Worm (Caenorhabditis elegans) whole organism, L1 larva: Measurements from ENCODE around the gene Y54E2A.5.
A peak's percentile ranks its signal among the peaks of the same experiment; 100 is the strongest.

Source experiments
- C16A3.4 ChIP-seq: fragments of 150-350 bp; optimal IDR thresholded peaks from 2 replicates; lab custom pipeline; 2014; ENCODE audit warnings: missing biosample characterization, missing genetic modification characterization
- aly-2 ChIP-seq: fragments of 150-350 bp; optimal IDR thresholded peaks from 2 replicates; lab custom pipeline; 2014; ENCODE audit warnings: missing biosample characterization, missing genetic modification characterization
- ama-1 ChIP-seq: fragments of 150-350 bp; optimal IDR thresholded peaks from 2 replicates; lab custom pipeline; 2014
- blmp-1 ChIP-seq: fragments of 150-350 bp; optimal IDR thresholded peaks from 2 replicates; lab custom pipeline; 2014; ENCODE audit warnings: missing biosample characterization, missing genetic modification characterization
- ceh-63 ChIP-seq: fragments of 200-800 bp; sonication (Bioruptor generic); optimal IDR thresholded peaks from 2 replicates; lab custom pipeline; 2018; ENCODE audit warnings: mild to moderate bottlenecking, missing genetic modification characterization, missing compliant biosample characterization
- dsc-1 ChIP-seq: sonication (generic microtip); optimal IDR thresholded peaks from 2 replicates; lab custom pipeline; 2016; ENCODE audit warnings: mild to moderate bottlenecking, missing genetic modification characterization, missing compliant biosample characterization
- efl-1 ChIP-seq, 4 experiments: fragments of 150-350 bp; optimal IDR thresholded peaks in 3 of 4; peaks in 1 of 4; 1 replicate in 1 of 4; 2 replicates in 3 of 4; lab custom pipeline; 2014; ENCODE audit warnings: missing biosample characterization in 2 of 4, missing genetic modification characterization in 2 of 4, missing genetic modification reagents in 2 of 4
- elt-3 ChIP-seq, 6 experiments: fragments of 150-350 bp in 1 of 6; sonication (generic microtip); optimal IDR thresholded peaks; 2 replicates each; lab custom pipeline; 2017 to 2018; ENCODE audit warnings: missing biosample characterization in 6 of 6, missing genetic modification characterization in 6 of 6, inconsistent platforms in 1 of 6
- ets-5 ChIP-seq: fragments of 200-800 bp; sonication (Bioruptor generic); IDR thresholded peaks from 2 replicates; pipeline ENCODE4 v1.3.6; 2022; ENCODE audit warnings: missing genetic modification characterization, missing compliant biosample characterization
- fkh-4 ChIP-seq: sonication (generic microtip); optimal IDR thresholded peaks from 2 replicates; lab custom pipeline; 2016; ENCODE audit warnings: missing compliant biosample characterization, missing genetic modification characterization, borderline replicate concordance
- fkh-8 ChIP-seq: sonication (generic microtip); optimal IDR thresholded peaks from 2 replicates; lab custom pipeline; 2016; ENCODE audit warnings: mild to moderate bottlenecking, missing genetic modification characterization, missing compliant biosample characterization
- fos-1 ChIP-seq: fragments of 150-350 bp; optimal IDR thresholded peaks from 2 replicates; lab custom pipeline; 2014; ENCODE audit warnings: missing biosample characterization, missing genetic modification characterization
- hlh-4 ChIP-seq: sonication (generic microtip); optimal IDR thresholded peaks from 2 replicates; lab custom pipeline; 2016; ENCODE audit warnings: mild to moderate bottlenecking, missing genetic modification characterization, missing compliant biosample characterization
- irx-1 ChIP-seq: sonication (generic microtip); optimal IDR thresholded peaks from 2 replicates; lab custom pipeline; 2016; ENCODE audit warnings: missing genetic modification characterization, missing compliant biosample characterization
- jun-1 ChIP-seq: fragments of 150-350 bp; optimal IDR thresholded peaks from 2 replicates; lab custom pipeline; 2014; ENCODE audit warnings: missing biosample characterization, missing genetic modification reagents, missing genetic modification characterization
- lin-13 ChIP-seq: fragments of 150-350 bp; optimal IDR thresholded peaks from 2 replicates; lab custom pipeline; 2014; ENCODE audit warnings: missing biosample characterization, missing genetic modification reagents, missing genetic modification characterization
- lin-14 ChIP-seq: fragments of 200-800 bp; sonication (Bioruptor generic); optimal IDR thresholded peaks from 2 replicates; lab custom pipeline; 2018; ENCODE audit warnings: mild to moderate bottlenecking, missing genetic modification characterization, moderate library complexity, missing compliant biosample characterization
- lir-3 ChIP-seq: sonication (generic microtip); optimal IDR thresholded peaks from 2 replicates; lab custom pipeline; 2016; ENCODE audit warnings: mild to moderate bottlenecking, missing genetic modification characterization, moderate library complexity, missing compliant biosample characterization; ENCODE audit not compliant: poor library complexity
- lsy-2 ChIP-seq, 2 experiments: fragments of 150-350 bp; optimal IDR thresholded peaks; 2 replicates each; lab custom pipeline; 2014; ENCODE audit warnings: missing biosample characterization in 2 of 2, missing genetic modification characterization in 2 of 2
- mdl-1 ChIP-seq, 2 experiments: fragments of 150-350 bp; optimal IDR thresholded peaks; 2 replicates each; lab custom pipeline; 2014 to 2017; ENCODE audit warnings: missing biosample characterization in 2 of 2, missing genetic modification characterization in 2 of 2, inconsistent platforms in 1 of 2
- nhr-28 ChIP-seq: fragments of 150-350 bp; optimal IDR thresholded peaks from 2 replicates; lab custom pipeline; 2014; ENCODE audit warnings: missing biosample characterization, missing genetic modification characterization
- nhr-47 ChIP-seq: sonication (generic microtip); optimal IDR thresholded peaks from 2 replicates; lab custom pipeline; 2016; ENCODE audit warnings: mild to moderate bottlenecking, missing genetic modification characterization, moderate library complexity, missing compliant biosample characterization
- nhr-90 ChIP-seq: sonication (generic microtip); optimal IDR thresholded peaks from 2 replicates; lab custom pipeline; 2016; ENCODE audit warnings: mild to moderate bottlenecking, missing genetic modification characterization, missing compliant biosample characterization; ENCODE audit not compliant: poor library complexity
- pax-3 ChIP-seq: fragments of 200-800 bp; sonication (Bioruptor generic); optimal IDR thresholded peaks from 2 replicates; lab custom pipeline; 2018; ENCODE audit warnings: mild to moderate bottlenecking, missing genetic modification characterization, moderate library complexity, missing compliant biosample characterization
- pqm-1 ChIP-seq: sonication (generic microtip); optimal IDR thresholded peaks from 3 replicates; lab custom pipeline; 2017; ENCODE audit warnings: missing biosample characterization, missing genetic modification characterization
- snpc-4 ChIP-seq: fragments of 150-350 bp; optimal IDR thresholded peaks from 2 replicates; lab custom pipeline; 2014; ENCODE audit warnings: missing biosample characterization, missing genetic modification characterization
- snu-23 ChIP-seq: sonication (generic microtip); optimal IDR thresholded peaks from 2 replicates; lab custom pipeline; 2016; ENCODE audit warnings: missing genetic modification characterization, missing compliant biosample characterization
- sptf-1 ChIP-seq: fragments of 150-350 bp; optimal IDR thresholded peaks from 2 replicates; lab custom pipeline; 2014; ENCODE audit warnings: missing biosample characterization, missing genetic modification characterization
- sup-37 ChIP-seq: fragments of 200-800 bp; sonication (Bioruptor generic); optimal IDR thresholded peaks from 2 replicates; lab custom pipeline; 2018; ENCODE audit warnings: mild to moderate bottlenecking, missing genetic modification characterization, missing compliant biosample characterization
- tlp-1 ChIP-seq: fragments of 150-350 bp; optimal IDR thresholded peaks from 2 replicates; lab custom pipeline; 2014; ENCODE audit warnings: missing biosample characterization, missing genetic modification characterization
- unc-30 ChIP-seq: sonication (generic microtip); optimal IDR thresholded peaks from 2 replicates; lab custom pipeline; 2017; ENCODE audit warnings: missing biosample characterization, missing genetic modification characterization
- unc-62 ChIP-seq: fragments of 150-350 bp; optimal IDR thresholded peaks from 2 replicates; lab custom pipeline; 2014; ENCODE audit warnings: missing biosample characterization, missing genetic modification reagents, missing genetic modification characterization
- xbp-1 ChIP-seq: sonication (generic microtip); optimal IDR thresholded peaks from 2 replicates; lab custom pipeline; 2016; ENCODE audit warnings: missing genetic modification characterization, missing compliant biosample characterization
- zip-4 ChIP-seq: fragments of 200-800 bp; sonication (Bioruptor generic); optimal IDR thresholded peaks from 2 replicates; lab custom pipeline; 2018; ENCODE audit warnings: mild to moderate bottlenecking, missing genetic modification characterization, moderate library complexity, missing compliant biosample characterization
- ztf-4 ChIP-seq: fragments of 150-350 bp; optimal IDR thresholded peaks from 2 replicates; lab custom pipeline; 2014; ENCODE audit warnings: missing biosample characterization, missing genetic modification characterization

The Y54E2A.5 gene

DNA sequence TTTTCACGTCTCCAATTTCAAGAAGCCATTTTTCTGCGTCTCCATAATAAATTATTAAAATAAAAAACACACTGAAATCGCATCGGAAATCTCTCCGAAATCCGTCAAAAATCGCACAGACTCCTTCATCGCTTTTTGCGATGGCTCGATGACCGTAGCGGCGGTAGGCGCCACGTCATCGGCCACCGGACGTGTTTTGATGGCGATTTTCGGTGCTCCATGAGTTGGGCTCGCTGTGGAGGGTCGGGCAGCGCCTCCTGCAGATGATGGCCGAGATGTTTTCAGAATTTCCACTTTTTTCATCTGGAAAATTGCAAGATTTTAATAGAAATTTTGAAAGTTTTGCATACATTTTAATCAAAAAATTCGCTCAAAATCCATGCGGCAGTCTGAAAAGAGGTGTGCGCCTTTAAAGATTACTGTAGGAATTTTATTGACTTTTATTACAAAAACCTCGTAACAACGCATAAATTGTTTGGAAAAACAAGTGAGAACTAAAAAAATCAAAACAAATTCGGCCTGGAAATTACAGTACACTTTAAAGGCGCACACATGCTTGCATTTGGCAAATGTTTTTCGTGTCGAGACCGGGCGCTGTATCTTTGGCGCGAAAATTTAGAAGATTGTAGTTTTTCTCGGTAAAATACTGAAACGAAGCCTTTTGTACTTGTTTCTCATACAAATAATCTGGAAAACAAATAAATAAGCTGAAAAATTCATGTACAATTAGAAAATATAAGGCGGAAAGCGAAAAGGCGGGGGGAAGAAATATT is 5.2 kb downstream of the Y54E2A.5 start, which contains the start of gene smg-9:
TSS of gene smg-9 (minus strand) at position 663 of the 773 bp plus-strand sequence.
- TF ChIP-seq fos-1 (tag; lab: Kevin White, UChicago) (no peak), lin-14 (no peak), efl-1 (optimal IDR thresholded peaks at IDR 0.05; lab: Kevin White, UChicago) (no peak), efl-1 (GFP tag; optimal IDR thresholded peaks at IDR 0.05 in 1 of 2; lab: Kevin White, UChicago) (peak in 1 of 2 experiments; percentile 46), lin-13 (GFP tag; lab: Kevin White, UChicago) (no peak)
- TF ChIP-seq, all 84 proteins: peak for 1

DNA sequence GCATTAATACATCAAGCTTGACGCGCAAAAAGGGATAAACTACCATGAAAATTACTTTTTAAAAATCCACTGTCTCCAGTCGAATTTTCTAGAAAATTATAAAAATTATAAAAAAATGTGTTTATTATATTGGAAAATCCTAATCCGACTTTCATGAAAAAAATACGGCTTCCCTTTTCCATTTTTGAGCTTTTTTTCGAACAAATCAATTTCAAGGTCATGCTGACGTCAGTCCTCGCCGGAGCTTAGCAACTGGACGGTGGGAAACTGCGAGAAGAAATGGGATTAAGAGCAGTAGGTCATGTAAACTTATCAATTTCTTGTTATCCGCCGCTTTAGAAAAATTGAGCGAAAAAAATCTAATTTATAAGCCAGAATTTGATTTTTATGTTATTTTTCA is 12.5 kb downstream of the Y54E2A.5 start:
- peak; percentile 38 for TF ChIP-seq fkh-8 (tag; lab: Kevin White, UChicago)
- peak; percentile 28 for TF ChIP-seq nhr-47 (tag; lab: Kevin White, UChicago)
- TF ChIP-seq snu-23 (GFP tag; lab: Kevin White, UChicago): no peak
- TF ChIP-seq efl-1 (optimal IDR thresholded peaks at IDR 0.05; lab: Kevin White, UChicago): no peak
- peak in 1 of 2 experiments; percentile 31 for TF ChIP-seq efl-1 (GFP tag; optimal IDR thresholded peaks at IDR 0.05 in 1 of 2; lab: Kevin White, UChicago)
- peak; percentile 64 for TF ChIP-seq dsc-1
- TF ChIP-seq pax-3 (tag; lab: Kevin White, UChicago): peak; percentile 58

DNA sequence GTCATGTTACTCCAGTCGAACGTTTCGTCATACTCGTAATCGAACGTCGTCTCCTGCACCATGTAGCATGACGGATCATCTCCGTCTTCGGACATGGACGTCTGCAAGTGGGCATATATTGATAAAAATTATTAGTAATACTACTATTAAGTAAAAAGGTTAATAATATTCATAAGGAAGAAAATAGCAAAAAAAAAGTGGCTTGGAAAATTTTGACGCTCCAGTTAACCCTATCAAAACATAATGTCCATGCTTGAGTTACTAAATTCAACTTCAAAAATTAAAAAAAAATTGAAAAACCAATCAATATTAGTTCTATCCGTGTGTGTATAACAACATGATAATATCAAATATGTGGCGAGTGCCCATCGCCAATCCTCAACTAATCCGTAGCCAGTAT is 18.5 kb downstream of the Y54E2A.5 start, which contains the start of gene npr-34:
TSS of gene npr-34 (minus strand) at position 101 of the 400 bp plus-strand sequence.
- TF ChIP-seq nhr-90 (tag; lab: Kevin White, UChicago) (no peak), fkh-4 (tag; lab: Kevin White, UChicago) (no peak), mdl-1 (tag; optimal IDR thresholded peaks at IDR 0.05; lab: Kevin White, UChicago) (no peak), ceh-63 (GFP tag; lab: Kevin White, UChicago) (no peak), nhr-28 (tag; lab: Kevin White, UChicago) (no peak), nhr-47 (tag; lab: Kevin White, UChicago) (no peak), xbp-1 (tag; lab: Kevin White, UChicago) (no peak), unc-30 (tag; lab: Kevin White, UChicago) (no peak), pqm-1 (no peak), snpc-4 (tag; lab: Kevin White, UChicago) (no peak), ets-5 (GFP tag; lab: Robert Waterston, UW) (no peak), unc-62 (GFP tag; lab: Kevin White, UChicago) (no peak), lir-3 (tag; lab: Kevin White, UChicago) (no peak), irx-1 (tag; lab: Kevin White, UChicago) (no peak), tlp-1 (tag; lab: Kevin White, UChicago) (no peak), ztf-4 (tag; lab: Kevin White, UChicago) (no peak), aly-2 (no peak), sup-37 (GFP tag; lab: Kevin White, UChicago) (no peak), hlh-4 (tag; lab: Kevin White, UChicago) (no peak)
- TF ChIP-seq, all 84 proteins: peak for 0

- TF ChIP-seq lsy-2 (tag; optimal IDR thresholded peaks at IDR 0.05; lab: Kevin White, UChicago) (no peak), nhr-47 (tag; lab: Kevin White, UChicago) (peak; percentile 2), sptf-1 (no peak), jun-1 (no peak), elt-3 (tag; optimal IDR thresholded peaks at IDR 0.05; lab: Kevin White, UChicago) (peak in 1 of 6 experiments; percentile 30), unc-62 (GFP tag; lab: Kevin White, UChicago) (no peak), blmp-1 (tag; lab: Kevin White, UChicago) (peak; percentile 41), ama-1 (lab: Kevin White, UChicago) (no peak), C16A3.4 (tag; lab: Kevin White, UChicago) (no peak), zip-4 (GFP tag; lab: Kevin White, UChicago) (no peak)
Measured at ce11 chrII:14733424-14733823, 24.2 kb downstream of the Y54E2A.5 start, which contains the start of gene glna-1. Gene glna-1 (minus strand): TSS chrII:14733524.
